Worm (Caenorhabditis elegans) whole organism, mixed stage, embryonic: ENCODE results near the gene srd-26.

Source experiments
- M03D4.4 ChIP-seq: sonication (generic microtip); optimal IDR thresholded peaks from 2 replicates; lab custom pipeline; 2017; ENCODE audit warnings: mild to moderate bottlenecking, missing genetic modification characterization, missing compliant biosample characterization
- bed-3 ChIP-seq: fragments of 200-800 bp; sonication (Bioruptor generic); optimal IDR thresholded peaks from 3 replicates; lab custom pipeline; 2018; ENCODE audit warnings: mild to moderate bottlenecking, missing genetic modification characterization, moderate library complexity, missing compliant biosample characterization
- blmp-1 ChIP-seq: fragments of 150-350 bp; optimal IDR thresholded peaks from 2 replicates; lab custom pipeline; 2014; ENCODE audit warnings: missing biosample characterization, missing genetic modification characterization
- ceh-39 ChIP-seq: fragments of 150-350 bp; optimal IDR thresholded peaks from 2 replicates; lab custom pipeline; 2014; ENCODE audit warnings: missing biosample characterization, missing genetic modification characterization
- ceh-43 ChIP-seq: fragments of 200-800 bp; sonication (Bioruptor generic); optimal IDR thresholded peaks from 2 replicates; lab custom pipeline; 2018; ENCODE audit warnings: mild to moderate bottlenecking, missing genetic modification characterization, moderate library complexity, missing compliant biosample characterization
- ceh-83 ChIP-seq: fragments of 200-800 bp; sonication (Bioruptor generic); optimal IDR thresholded peaks from 2 replicates; lab custom pipeline; 2018; ENCODE audit warnings: mild to moderate bottlenecking, missing genetic modification characterization, missing compliant biosample characterization
- ces-1 ChIP-seq: fragments of 150-350 bp; optimal IDR thresholded peaks from 2 replicates; lab custom pipeline; 2014; ENCODE audit warnings: missing biosample characterization, missing genetic modification reagents, missing genetic modification characterization
- drap-1 ChIP-seq: fragments of 200-800 bp; sonication (Bioruptor generic); optimal IDR thresholded peaks from 3 replicates; lab custom pipeline; 2018; ENCODE audit warnings: mild to moderate bottlenecking, missing genetic modification characterization, missing compliant biosample characterization
- elt-1 ChIP-seq: sonication (generic microtip); optimal IDR thresholded peaks from 2 replicates; lab custom pipeline; 2017; ENCODE audit warnings: missing genetic modification characterization, mild to moderate bottlenecking, missing compliant biosample characterization, antibody characterized with exemption, moderate library complexity, borderline replicate concordance; ENCODE audit not compliant: insufficient read depth
- elt-3 ChIP-seq: fragments of 150-350 bp; optimal IDR thresholded peaks from 2 replicates; lab custom pipeline; 2014; ENCODE audit warnings: missing biosample characterization, missing genetic modification characterization
- flh-1 ChIP-seq: fragments of 200-800 bp; sonication (Bioruptor generic); optimal IDR thresholded peaks from 2 replicates; lab custom pipeline; 2018; ENCODE audit warnings: mild to moderate bottlenecking, missing genetic modification characterization, moderate library complexity, missing compliant biosample characterization
- ham-2 ChIP-seq: fragments of 200-800 bp; sonication (Bioruptor generic); optimal IDR thresholded peaks from 2 replicates; lab custom pipeline; 2018; ENCODE audit warnings: mild to moderate bottlenecking, missing genetic modification characterization, missing compliant biosample characterization
- hlh-1 ChIP-seq: fragments of 150-350 bp; optimal IDR thresholded peaks from 2 replicates; lab custom pipeline; 2014; ENCODE audit warnings: missing biosample characterization, missing genetic modification reagents, missing genetic modification characterization
- lin-32 ChIP-seq: fragments of 200-800 bp; sonication (Bioruptor generic); optimal IDR thresholded peaks from 2 replicates; lab custom pipeline; 2018; ENCODE audit warnings: mild to moderate bottlenecking, missing genetic modification characterization, missing compliant biosample characterization
- mep-1 ChIP-seq: fragments of 150-350 bp; optimal IDR thresholded peaks from 2 replicates; lab custom pipeline; 2017; ENCODE audit warnings: missing biosample characterization, missing genetic modification reagents, missing genetic modification characterization, inconsistent platforms
- mls-2 ChIP-seq: sonication (generic microtip); optimal IDR thresholded peaks from 2 replicates; lab custom pipeline; 2016; ENCODE audit warnings: mild to moderate bottlenecking, missing genetic modification characterization, moderate library complexity, missing compliant biosample characterization
- nhr-237 ChIP-seq: fragments of 150-350 bp; optimal IDR thresholded peaks from 2 replicates; lab custom pipeline; 2014; ENCODE audit warnings: missing biosample characterization, missing genetic modification characterization
- nhr-28 ChIP-seq: fragments of 150-350 bp; optimal IDR thresholded peaks from 2 replicates; lab custom pipeline; 2014; ENCODE audit warnings: missing biosample characterization, missing genetic modification characterization
- nhr-76 ChIP-seq: sonication (generic microtip); optimal IDR thresholded peaks from 2 replicates; lab custom pipeline; 2017; ENCODE audit warnings: missing biosample characterization, missing genetic modification characterization
- pha-4 ChIP-seq: fragments of 150-350 bp; optimal IDR thresholded peaks from 2 replicates; lab custom pipeline; 2018; ENCODE audit warnings: missing biosample characterization, missing genetic modification reagents, missing genetic modification characterization
- snpc-4 ChIP-seq: fragments of 150-350 bp; optimal IDR thresholded peaks from 2 replicates; lab custom pipeline; 2014; ENCODE audit warnings: missing biosample characterization, missing genetic modification characterization
- tbx-8 ChIP-seq: fragments of 200-800 bp; sonication (Bioruptor generic); optimal IDR thresholded peaks from 2 replicates; lab custom pipeline; 2018; ENCODE audit warnings: mild to moderate bottlenecking, missing genetic modification characterization, moderate library complexity, missing compliant biosample characterization
- unc-120 ChIP-seq: sonication (generic microtip); optimal IDR thresholded peaks from 2 replicates; lab custom pipeline; 2017; ENCODE audit warnings: missing genetic modification characterization, missing compliant biosample characterization; ENCODE audit not compliant: poor library complexity, severe bottlenecking
- unc-39 ChIP-seq: fragments of 150-350 bp; optimal IDR thresholded peaks from 2 replicates; lab custom pipeline; 2014; ENCODE audit warnings: missing biosample characterization, missing genetic modification characterization
- unc-62 ChIP-seq: fragments of 150-350 bp; optimal IDR thresholded peaks from 2 replicates; lab custom pipeline; 2014; ENCODE audit warnings: missing biosample characterization, missing genetic modification reagents, missing genetic modification characterization
- zip-8 ChIP-seq: fragments of 150-350 bp; optimal IDR thresholded peaks from 2 replicates; lab custom pipeline; 2014; ENCODE audit warnings: missing biosample characterization, missing genetic modification characterization
- ztf-11 ChIP-seq: fragments of 150-350 bp; optimal IDR thresholded peaks from 2 replicates; lab custom pipeline; 2014; ENCODE audit warnings: missing biosample characterization, missing genetic modification characterization

The srd-26 gene

ce11 chrV:14165745-14166144 is 2.9 kb upstream of the srd-26 start:
- no peak for TF ChIP-seq drap-1 (GFP tag; lab: Kevin White, UChicago)

ce11 chrV:14160698-14161097 is 2.1 kb downstream of the srd-26 start, which contains the start of gene cest-1.2:
cest-1.2 (minus strand) TSS chrV:14160862.
- TF ChIP-seq elt-3 (tag; lab: Kevin White, UChicago) (no peak), snpc-4 (tag; lab: Kevin White, UChicago) (no peak), M03D4.4 (tag; lab: Kevin White, UChicago) (no peak), ztf-11 (no peak), flh-1 (no peak), mls-2 (tag; lab: Kevin White, UChicago) (no peak), pha-4 (tag; lab: Kevin White, UChicago) (no peak), bed-3 (GFP tag; lab: Kevin White, UChicago) (no peak), elt-1 (no peak), nhr-76 (tag; lab: Kevin White, UChicago) (no peak), ces-1 (GFP tag; lab: Kevin White, UChicago) (no peak), unc-62 (GFP tag; lab: Kevin White, UChicago) (no peak), nhr-237 (tag; lab: Kevin White, UChicago) (no peak)

DNA sequence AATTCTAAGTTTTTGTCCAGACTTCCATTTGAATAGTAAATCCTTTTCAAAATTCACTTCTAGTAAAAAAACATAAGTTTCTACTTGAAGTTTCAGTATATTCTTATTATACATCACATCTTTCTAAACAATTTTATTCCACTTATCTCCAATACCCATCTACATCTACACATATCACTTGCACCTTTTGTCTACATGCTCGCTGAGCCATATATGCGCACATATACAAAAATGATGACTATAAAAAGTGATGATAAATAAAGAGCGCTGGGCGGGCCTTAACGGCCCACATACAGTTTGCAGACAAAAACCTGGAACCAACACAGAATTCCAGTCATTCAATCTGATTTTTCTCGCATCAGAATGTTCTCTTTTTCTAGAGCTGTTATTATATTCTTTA is 6.3 kb downstream of the srd-26 start, which contains the start of gene AH10.2:
TSS of gene AH10.2 (plus strand) at position 301 of the 400 bp plus-strand sequence.
- TF ChIP-seq bed-3 (GFP tag; lab: Kevin White, UChicago) (no peak), mep-1 (tag; lab: Kevin White, UChicago) (no peak), zip-8 (no peak), unc-120 (tag; lab: Kevin White, UChicago) (no peak)

DNA sequence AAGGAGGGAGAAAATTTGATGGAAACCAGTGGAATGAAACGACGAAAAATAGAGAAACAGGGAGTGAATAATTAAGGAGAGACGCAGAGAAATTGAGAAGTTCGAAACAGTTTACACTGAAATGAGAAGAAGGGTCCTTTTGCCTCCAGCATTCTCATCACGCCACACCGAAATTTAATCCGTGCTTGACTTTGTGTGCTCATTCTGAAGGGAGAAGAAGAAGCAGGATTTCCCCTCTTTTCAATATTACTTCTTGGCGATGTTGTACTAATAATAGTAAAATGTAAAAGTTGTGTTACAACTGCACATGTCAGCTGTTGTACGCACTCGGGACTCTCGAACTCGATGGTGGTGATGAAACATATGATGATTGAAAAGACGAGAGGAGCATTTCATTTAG is 9.2 kb downstream of the srd-26 start:
- TF ChIP-seq unc-62 (GFP tag; lab: Kevin White, UChicago) (peak; percentile 67), tbx-8 (no peak), hlh-1 (tag; lab: Kevin White, UChicago) (peak; percentile 99), ceh-83 (GFP tag; lab: Kevin White, UChicago) (no peak), elt-1 (no peak), ham-2 (GFP tag; lab: Kevin White, UChicago) (no peak), unc-120 (tag; lab: Kevin White, UChicago) (peak; percentile 91), ces-1 (GFP tag; lab: Kevin White, UChicago) (no peak)

- TF ChIP-seq lin-32, result no peak
Observed at ce11 chrV:14150966-14151365, 11.8 kb downstream of the srd-26 start.

- TF ChIP-seq blmp-1 (no peak), ceh-39 (tag; lab: Kevin White, UChicago) (no peak), zip-8 (no peak), ces-1 (GFP tag; lab: Kevin White, UChicago) (no peak), unc-39 (tag; lab: Kevin White, UChicago) (no peak), flh-1 (no peak), bed-3 (GFP tag; lab: Kevin White, UChicago) (no peak)
Observed at ce11 chrV:14149125-14149524, 13.7 kb downstream of the srd-26 start.

- TF ChIP-seq zip-8, result no peak
- no peak for TF ChIP-seq ceh-43 (GFP tag; lab: Kevin White, UChicago)
- no peak for TF ChIP-seq bed-3 (GFP tag; lab: Kevin White, UChicago)
- no peak for TF ChIP-seq mep-1 (tag; lab: Kevin White, UChicago)
- no peak for TF ChIP-seq nhr-28 (tag; lab: Kevin White, UChicago)
Observed at ce11 chrV:14147114-14147513, 15.7 kb downstream of the srd-26 start.
